Worm (Caenorhabditis elegans): ENCODE measurements around the gene Y41G9A.17.
A peak's percentile ranks its signal among the peaks of the same experiment; 100 is the strongest.

The Y41G9A.17 gene

DNA sequence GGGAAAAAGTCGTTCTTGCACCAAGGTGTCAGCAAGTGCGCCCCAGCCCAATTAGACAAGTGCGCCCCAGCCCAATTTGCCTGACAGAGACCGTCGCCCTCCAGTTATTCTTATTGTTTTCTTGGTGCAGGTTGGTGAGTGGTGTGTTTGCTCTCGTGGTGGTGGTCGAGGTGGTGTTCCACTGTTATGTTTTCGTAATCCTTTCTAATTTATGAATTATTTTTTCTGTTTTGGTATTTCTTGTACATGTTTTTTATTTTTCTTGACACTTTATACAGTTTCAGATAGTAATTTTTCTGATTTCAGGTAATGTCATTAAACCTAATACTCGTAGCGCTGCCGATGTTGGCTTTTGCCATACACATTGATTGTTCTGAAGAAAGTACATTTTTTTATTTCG, 9.6 kb upstream of the Y41G9A.17 start, which contains the start of gene Y48D7A.1:
Y48D7A.1 (plus strand) TSS at position 301 of the 400 bp plus-strand sequence.
- no peak for TF ChIP-seq cebp-2 (GFP tag; IDR thresholded peaks at IDR 0.05)
- no peak for TF ChIP-seq B0336.3 (GFP tag; IDR thresholded peaks at IDR 0.05)
- no peak for TF ChIP-seq F10E7.11 (tag; optimal IDR thresholded peaks at IDR 0.05)

DNA sequence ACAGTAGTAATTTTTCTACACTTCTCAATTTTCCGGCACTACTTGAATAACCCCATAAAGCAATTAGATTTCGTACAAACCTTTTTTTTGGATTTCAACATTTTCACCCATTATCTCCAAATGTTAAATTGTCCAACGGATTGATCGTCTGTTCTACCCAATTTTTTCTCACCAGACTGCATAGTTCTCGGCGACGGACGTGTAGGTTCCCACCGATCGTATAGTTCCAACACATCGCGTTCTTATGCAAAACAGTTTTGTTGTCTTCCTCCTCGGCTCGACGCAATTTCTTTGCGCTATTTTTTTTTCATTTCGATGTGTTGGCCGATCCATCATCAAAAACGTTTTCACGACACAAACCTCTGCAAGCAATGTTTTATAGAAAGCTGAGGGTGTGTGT, 4.2 kb upstream of the Y41G9A.17 start, which contains the start of gene Y41G9A.6:
Y41G9A.6 (minus strand) TSS at position 101 of the 400 bp plus-strand sequence.
- TF ChIP-seq C17E4.6 (GFP tag; IDR thresholded peaks at IDR 0.05) (no peak), lsl-1 (GFP tag; optimal IDR thresholded peaks at IDR 0.05) (no peak), tlf-1 (GFP tag; optimal IDR thresholded peaks at IDR 0.05) (no peak), hrde-1 (tag; optimal IDR thresholded peaks at IDR 0.05; ENCODE audit: borderline replicate concordance) (no peak), F33H1.4 (GFP tag; IDR thresholded peaks at IDR 0.05) (no peak), chd-7 (tag; optimal IDR thresholded peaks at IDR 0.05) (no peak), nfyb-1 (GFP tag; IDR thresholded peaks at IDR 0.05) (no peak), pbrm-1 (GFP tag; IDR thresholded peaks at IDR 0.05) (no peak), lin-54 (GFP tag; optimal IDR thresholded peaks at IDR 0.05) (no peak), K12H6.12 (tag; optimal IDR thresholded peaks at IDR 0.05) (no peak), B0336.3 (GFP tag; IDR thresholded peaks at IDR 0.05) (no peak), rpc-1 (optimal IDR thresholded peaks at IDR 0.05) (no peak), rpc-1 (tag; optimal IDR thresholded peaks at IDR 0.05) (no peak), mcd-1 (GFP tag; IDR thresholded peaks at IDR 0.05) (no peak), hmg-20 (GFP tag; IDR thresholded peaks at IDR 0.05) (no peak), lir-1 (GFP tag; conservative IDR thresholded peaks at IDR 0.05) (no peak), ZK185.1 (tag; optimal IDR thresholded peaks at IDR 0.05; ENCODE audit: poor library complexity, severe bottlenecking) (no peak)

DNA sequence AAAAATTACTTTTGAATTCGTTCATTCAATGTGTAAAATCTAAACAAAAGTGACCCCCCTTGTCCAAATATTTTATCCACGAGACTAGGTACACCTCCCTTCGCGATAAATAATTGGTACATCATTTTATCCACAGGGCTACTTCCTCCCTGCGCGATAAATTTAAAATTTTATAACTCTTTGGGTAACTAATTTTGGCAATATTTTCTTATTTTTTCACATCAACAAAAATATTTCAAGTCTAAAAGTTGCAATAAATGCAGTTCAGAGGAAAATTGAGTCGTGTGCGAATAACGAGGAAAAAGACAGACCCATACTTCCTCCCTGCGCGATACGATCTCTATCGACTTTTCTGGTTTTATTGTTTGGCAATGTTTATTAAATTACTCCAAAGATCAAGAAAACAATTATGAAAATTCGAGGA, 2.6 kb downstream of the Y41G9A.17 start:
- no peak for TF ChIP-seq athp-1 (tag; optimal IDR thresholded peaks at IDR 0.05)
- TF ChIP-seq ceh-40 (GFP tag; IDR thresholded peaks at IDR 0.05): peak; percentile 58; the same call in 1 of the 2 replicates
- TF ChIP-seq hsf-1 (GFP tag; IDR thresholded peaks at IDR 0.05): no peak
- TF ChIP-seq snpc-4 (GFP tag; optimal IDR thresholded peaks at IDR 0.05): peak; percentile 59
- peak in 3 of 4 experiments; percentile 75 to 88 (median 82) for TF ChIP-seq snpc-4 (tag; optimal IDR thresholded peaks at IDR 0.05)
- no peak for TF ChIP-seq madf-6 (GFP tag; IDR thresholded peaks at IDR 0.05)
- TF ChIP-seq nhr-80 (tag; optimal IDR thresholded peaks at IDR 0.05): peak; percentile 90
- no peak for TF ChIP-seq mes-4 (tag; optimal IDR thresholded peaks at IDR 0.05)
- TF ChIP-seq pbrm-1 (GFP tag; IDR thresholded peaks at IDR 0.05): peak; percentile 89
- peak; percentile 73 for TF ChIP-seq madf-3 (GFP tag; IDR thresholded peaks at IDR 0.05)
- TF ChIP-seq snpc-1.3 (tag; optimal IDR thresholded peaks at IDR 0.05; ENCODE audit: insufficient read depth): peak; percentile 73
- TF ChIP-seq nfyb-1 (GFP tag; IDR thresholded peaks at IDR 0.05): peak; percentile 97
- TF ChIP-seq nhr-179 (tag; optimal IDR thresholded peaks at IDR 0.05): peak; percentile 75
- peak; percentile 96 for TF ChIP-seq C06A6.2 (GFP tag; conservative IDR thresholded peaks at IDR 0.05)
- peak; percentile 97 for TF ChIP-seq rcor-1 (GFP tag; IDR thresholded peaks at IDR 0.05)
- no peak for TF ChIP-seq F39B2.1 (GFP tag; IDR thresholded peaks at IDR 0.05)
- TF ChIP-seq lag-1 (GFP tag; IDR thresholded peaks at IDR 0.05): 0 out of 2 replicates have a peak, but pooled peaks have one; percentile 82
- peak; percentile 99 for TF ChIP-seq Y56A3A.18 (GFP tag; IDR thresholded peaks at IDR 0.05)
- TF ChIP-seq fkh-3 (tag; optimal IDR thresholded peaks at IDR 0.05): no peak
- no peak for TF ChIP-seq rec-8 (tag; optimal IDR thresholded peaks at IDR 0.05)
- peak; percentile 57 for TF ChIP-seq B0261.1 (tag; optimal IDR thresholded peaks at IDR 0.05)
- TF ChIP-seq chd-7 (tag; optimal IDR thresholded peaks at IDR 0.05): peak; percentile 95
- peak; percentile 78 for TF ChIP-seq tbp1 (GFP tag; optimal IDR thresholded peaks at IDR 0.05)
- no peak for TF ChIP-seq attf-3 (GFP tag; conservative IDR thresholded peaks at IDR 0.05)
- TF ChIP-seq dpl-1 (GFP tag; optimal IDR thresholded peaks at IDR 0.05): no peak
- TF ChIP-seq let-607 (tag; optimal IDR thresholded peaks at IDR 0.05): peak; percentile 71 to 92
- peak; percentile 96 for TF ChIP-seq F23B12.7 (tag; optimal IDR thresholded peaks at IDR 0.05; ENCODE audit: insufficient read depth)
- TF ChIP-seq ccch-3 (GFP tag; optimal IDR thresholded peaks at IDR 0.05): peak; percentile 83
- peak; percentile 65 for TF ChIP-seq F57A8.1 (GFP tag; optimal IDR thresholded peaks at IDR 0.05)
- TF ChIP-seq madf-10 (tag; optimal IDR thresholded peaks at IDR 0.05): peak; percentile 96

All from whole organism, young adult.